Fruit fly (Drosophila melanogaster) whole organism, embryonic: ENCODE results near the gene CG10793.

Source experiments
- Asciz ChIP-seq: fragments of 200-800 bp; sonication (Bioruptor generic); optimal IDR thresholded peaks from 2 replicates; lab custom pipeline; 2017; ENCODE audit warnings: missing biosample characterization, mild to moderate bottlenecking, missing genetic modification characterization, missing genetic modification reagents
- Bteb2 ChIP-seq: fragments of 200-800 bp; sonication (Bioruptor generic); optimal IDR thresholded peaks from 2 replicates; lab custom pipeline; 2016; ENCODE audit warnings: missing biosample characterization, missing genetic modification characterization
- CG10147 ChIP-seq: fragments of 200-800 bp; sonication (Bioruptor generic); optimal IDR thresholded peaks from 2 replicates; lab custom pipeline; 2019; ENCODE audit warnings: missing biosample characterization, mild to moderate bottlenecking, missing genetic modification characterization, moderate library complexity
- CG10267 ChIP-seq: fragments of 200-800 bp; sonication (Bioruptor generic); optimal IDR thresholded peaks from 2 replicates; lab custom pipeline; 2018; ENCODE audit warnings: missing biosample characterization, mild to moderate bottlenecking, missing genetic modification characterization, moderate library complexity
- CG10274 ChIP-seq: fragments of 200-800 bp; sonication (Bioruptor generic); optimal IDR thresholded peaks from 3 replicates; lab custom pipeline; 2017; ENCODE audit warnings: missing biosample characterization, mild to moderate bottlenecking, missing genetic modification characterization
- CG10431 ChIP-seq: fragments of 200-800 bp; sonication (Bioruptor generic); optimal IDR thresholded peaks from 3 replicates; lab custom pipeline; 2018; ENCODE audit warnings: missing biosample characterization, mild to moderate bottlenecking, missing genetic modification characterization
- CG10654 ChIP-seq: fragments of 200-800 bp; sonication (Bioruptor generic); optimal IDR thresholded peaks from 2 replicates; lab custom pipeline; 2016; ENCODE audit warnings: missing biosample characterization, missing genetic modification characterization
- CG11247 ChIP-seq: fragments of 200-800 bp; sonication (Bioruptor generic); IDR thresholded peaks from 2 replicates; pipeline ENCODE4 v1.3.6; 2022; ENCODE audit warnings: missing biosample characterization, missing genetic modification characterization
- CG13624 ChIP-seq: fragments of 200-800 bp; sonication (Bioruptor generic); optimal IDR thresholded peaks from 2 replicates; lab custom pipeline; 2016; ENCODE audit warnings: missing biosample characterization, missing genetic modification characterization
- CG14860 ChIP-seq: fragments of 200-800 bp; sonication (Bioruptor generic); IDR thresholded peaks from 3 replicates; pipeline ENCODE4 v1.3.6; 2022; ENCODE audit warnings: missing biosample characterization, missing genetic modification characterization; ENCODE audit not compliant: partially characterized antibody
- CG15514 ChIP-seq: fragments of 200-800 bp; sonication (Bioruptor generic); optimal IDR thresholded peaks from 3 replicates; lab custom pipeline; 2017; ENCODE audit warnings: missing biosample characterization, missing genetic modification characterization, mild to moderate bottlenecking, moderate library complexity, missing genetic modification reagents
- CG15696 ChIP-seq: fragments of 200-800 bp; sonication (Bioruptor generic); optimal IDR thresholded peaks from 2 replicates; lab custom pipeline; 2019; ENCODE audit warnings: missing biosample characterization, mild to moderate bottlenecking, missing genetic modification characterization, moderate library complexity
- CG17802 ChIP-seq: fragments of 200-800 bp; sonication (Bioruptor generic); optimal IDR thresholded peaks from 2 replicates; lab custom pipeline; 2018; ENCODE audit warnings: missing biosample characterization, mild to moderate bottlenecking, missing genetic modification characterization, moderate library complexity
- CG17829 ChIP-seq: fragments of 200-800 bp; optimal IDR thresholded peaks from 2 replicates; lab custom pipeline; 2019; ENCODE audit warnings: missing biosample characterization, mild to moderate bottlenecking, missing genetic modification characterization, moderate library complexity
- CG18011 ChIP-seq: fragments of 200-800 bp; sonication (Bioruptor generic); optimal IDR thresholded peaks from 2 replicates; lab custom pipeline; 2017; ENCODE audit warnings: missing biosample characterization, missing genetic modification characterization, mild to moderate bottlenecking, moderate library complexity, missing genotype
- CG18262 ChIP-seq: fragments of 200-800 bp; optimal IDR thresholded peaks from 3 replicates; lab custom pipeline; 2019; ENCODE audit warnings: missing biosample characterization, mild to moderate bottlenecking, missing genetic modification characterization, moderate library complexity
- CG34376 ChIP-seq: fragments of 200-800 bp; sonication (Bioruptor generic); optimal IDR thresholded peaks from 2 replicates; lab custom pipeline; 2018; ENCODE audit warnings: missing biosample characterization, mild to moderate bottlenecking, missing genetic modification characterization
- CG4404 ChIP-seq: fragments of 200-800 bp; sonication (Bioruptor generic); IDR thresholded peaks from 2 replicates; pipeline ENCODE4 v1.3.6; 2022; ENCODE audit warnings: missing biosample characterization, missing genetic modification characterization
- CG4707 ChIP-seq: fragments of 200-800 bp; sonication (Bioruptor generic); optimal IDR thresholded peaks from 2 replicates; lab custom pipeline; 2018; ENCODE audit warnings: missing biosample characterization, mild to moderate bottlenecking, missing genetic modification characterization, moderate library complexity
- CG8359 ChIP-seq: fragments of 200-800 bp; sonication (Bioruptor generic); optimal IDR thresholded peaks from 2 replicates; lab custom pipeline; 2017; ENCODE audit warnings: missing biosample characterization, mild to moderate bottlenecking, missing genetic modification characterization, borderline replicate concordance
- CG9817 ChIP-seq: fragments of 200-800 bp; sonication (Bioruptor generic); optimal IDR thresholded peaks from 2 replicates; lab custom pipeline; 2018; ENCODE audit warnings: missing biosample characterization, mild to moderate bottlenecking, missing genetic modification characterization, moderate library complexity
- Camta ChIP-seq: fragments of 200-800 bp; sonication (Bioruptor generic); optimal IDR thresholded peaks from 2 replicates; lab custom pipeline; 2016; ENCODE audit warnings: missing biosample characterization, missing genetic modification characterization
- Dll ChIP-seq: fragments of 200-800 bp; sonication (Bioruptor generic); IDR thresholded peaks from 4 replicates; pipeline ENCODE4 v1.3.6; 2022; ENCODE audit warnings: missing biosample characterization, missing genetic modification characterization; ENCODE audit not compliant: partially characterized antibody
- E2f1 ChIP-seq: fragments of 200-800 bp; sonication (Bioruptor generic); IDR thresholded peaks from 2 replicates; pipeline ENCODE4 v1.3.6; 2022; ENCODE audit warnings: missing biosample characterization, missing genetic modification characterization
- Eip74EF ChIP-seq, 2 experiments: fragments of 200-800 bp in 1 of 2; fragments of >200 bp in 1 of 2; sonication (Bioruptor generic) in 1 of 2; optimal IDR thresholded peaks; 2 replicates each; lab custom pipeline; 2017 to 2019; ENCODE audit warnings: missing biosample characterization in 2 of 2, missing genetic modification characterization in 2 of 2, mild to moderate bottlenecking in 1 of 2, moderate library complexity in 1 of 2
- Fer2 ChIP-seq: fragments of 200-800 bp; sonication (Bioruptor generic); optimal IDR thresholded peaks from 2 replicates; lab custom pipeline; 2018; ENCODE audit warnings: missing biosample characterization, mild to moderate bottlenecking, missing genetic modification characterization, moderate library complexity
- HLH3B ChIP-seq: fragments of 200-800 bp; sonication (Bioruptor generic); IDR thresholded peaks from 2 replicates; pipeline ENCODE4 v1.3.6; 2022; ENCODE audit warnings: missing biosample characterization, missing genetic modification characterization
- HLH54F ChIP-seq: fragments of 200-800 bp; sonication (Bioruptor generic); optimal IDR thresholded peaks from 3 replicates; lab custom pipeline; 2016; ENCODE audit warnings: missing biosample characterization, missing genetic modification characterization
- Hand ChIP-seq: fragments of 200-800 bp; sonication (Bioruptor generic); optimal IDR thresholded peaks from 2 replicates; lab custom pipeline; 2017; ENCODE audit warnings: mild to moderate bottlenecking, missing biosample characterization, missing genetic modification reagents, missing genetic modification characterization
- Lhr ChIP-seq: fragments of 200-800 bp; sonication (Bioruptor generic); optimal IDR thresholded peaks from 3 replicates; lab custom pipeline; 2017; ENCODE audit warnings: mild to moderate bottlenecking, missing biosample characterization, missing genetic modification reagents, missing genetic modification characterization
- Lpt ChIP-seq: fragments of >200 bp; optimal IDR thresholded peaks from 2 replicates; lab custom pipeline; 2018; ENCODE audit warnings: missing biosample characterization, missing genetic modification characterization
- Neu2 ChIP-seq: fragments of 200-800 bp; sonication (Bioruptor generic); optimal IDR thresholded peaks from 3 replicates; lab custom pipeline; 2016; ENCODE audit warnings: missing biosample characterization, missing genetic modification characterization, borderline replicate concordance
- Ptx1 ChIP-seq: fragments of 200-800 bp; sonication (Bioruptor generic); IDR thresholded peaks from 2 replicates; pipeline ENCODE4 v1.3.6; 2022; ENCODE audit warnings: missing biosample characterization, missing genetic modification characterization
- Sox102F ChIP-seq: fragments of 200-800 bp; sonication (Bioruptor generic); optimal IDR thresholded peaks from 2 replicates; lab custom pipeline; 2018; ENCODE audit warnings: missing biosample characterization, mild to moderate bottlenecking, missing genetic modification characterization, moderate library complexity
- ab ChIP-seq: fragments of 200-800 bp; sonication (Bioruptor generic); optimal IDR thresholded peaks from 2 replicates; lab custom pipeline; 2016; ENCODE audit warnings: missing biosample characterization, missing genetic modification characterization
- bbx ChIP-seq: fragments of 200-800 bp; sonication (Bioruptor generic); IDR thresholded peaks from 2 replicates; pipeline ENCODE4 v1.3.6; 2022; ENCODE audit warnings: missing biosample characterization, missing genetic modification characterization; ENCODE audit not compliant: partially characterized antibody
- dm ChIP-seq: fragments of 200-800 bp; sonication (Bioruptor generic); optimal IDR thresholded peaks from 3 replicates; lab custom pipeline; 2016; ENCODE audit warnings: missing biosample characterization, missing genetic modification characterization
- dmrt99B ChIP-seq: fragments of 200-800 bp; sonication (Bioruptor generic); optimal IDR thresholded peaks from 2 replicates; lab custom pipeline; 2018; ENCODE audit warnings: missing biosample characterization, mild to moderate bottlenecking, missing genetic modification characterization, moderate library complexity
- gt ChIP-seq: fragments of 200-800 bp; sonication (Bioruptor generic); IDR thresholded peaks from 2 replicates; pipeline ENCODE4 v1.3.6; 2022; ENCODE audit warnings: missing biosample characterization, missing genetic modification characterization
- h ChIP-seq: fragments of >200 bp; optimal IDR thresholded peaks from 2 replicates; lab custom pipeline; 2017
- inv ChIP-seq: fragments of 200-800 bp; sonication (Bioruptor generic); IDR thresholded peaks from 2 replicates; pipeline ENCODE4 v1.3.6; 2022; ENCODE audit warnings: missing biosample characterization, missing genetic modification characterization; ENCODE audit not compliant: partially characterized antibody
- nmo ChIP-seq: fragments of 200-800 bp; sonication (Bioruptor generic); optimal IDR thresholded peaks from 2 replicates; lab custom pipeline; 2018; ENCODE audit warnings: missing biosample characterization, mild to moderate bottlenecking, missing genetic modification characterization, moderate library complexity
- otp ChIP-seq: fragments of 200-800 bp; sonication (Bioruptor generic); IDR thresholded peaks from 3 replicates; pipeline ENCODE4, ENCODE4 v1.3.6; 2022; ENCODE audit warnings: missing biosample characterization, missing genetic modification characterization
- ranshi ChIP-seq: fragments of 200-800 bp; sonication (Bioruptor generic); IDR thresholded peaks from 2 replicates; pipeline ENCODE4 v1.3.6; 2022; ENCODE audit warnings: missing biosample characterization, missing genetic modification characterization
- repo ChIP-seq: fragments of 200-800 bp; sonication (Bioruptor generic); optimal IDR thresholded peaks from 2 replicates; lab custom pipeline; 2016; ENCODE audit warnings: missing biosample characterization, missing genetic modification characterization
- sd ChIP-seq: fragments of 200-800 bp; sonication (Bioruptor generic); optimal IDR thresholded peaks from 3 replicates; lab custom pipeline; 2018; ENCODE audit warnings: missing biosample characterization, mild to moderate bottlenecking, missing genetic modification characterization, moderate library complexity
- sr ChIP-seq: fragments of 200-800 bp; sonication (Bioruptor generic); IDR thresholded peaks from 3 replicates; pipeline ENCODE4 v1.3.6; 2022; ENCODE audit warnings: missing biosample characterization, missing genetic modification characterization
- tap ChIP-seq: fragments of 200-800 bp; optimal IDR thresholded peaks from 3 replicates; lab custom pipeline; 2019; ENCODE audit warnings: missing biosample characterization, mild to moderate bottlenecking, missing genetic modification characterization, moderate library complexity
- unpg ChIP-seq: fragments of 200-800 bp; sonication (Bioruptor generic); optimal IDR thresholded peaks from 3 replicates; lab custom pipeline; 2018; ENCODE audit warnings: missing biosample characterization, mild to moderate bottlenecking, missing genetic modification characterization, moderate library complexity
- vfl ChIP-seq: fragments of 200-800 bp; sonication (Bioruptor generic); optimal IDR thresholded peaks from 2 replicates; lab custom pipeline; 2016; ENCODE audit warnings: missing biosample characterization, missing genetic modification characterization

CG10793 gene

DNA sequence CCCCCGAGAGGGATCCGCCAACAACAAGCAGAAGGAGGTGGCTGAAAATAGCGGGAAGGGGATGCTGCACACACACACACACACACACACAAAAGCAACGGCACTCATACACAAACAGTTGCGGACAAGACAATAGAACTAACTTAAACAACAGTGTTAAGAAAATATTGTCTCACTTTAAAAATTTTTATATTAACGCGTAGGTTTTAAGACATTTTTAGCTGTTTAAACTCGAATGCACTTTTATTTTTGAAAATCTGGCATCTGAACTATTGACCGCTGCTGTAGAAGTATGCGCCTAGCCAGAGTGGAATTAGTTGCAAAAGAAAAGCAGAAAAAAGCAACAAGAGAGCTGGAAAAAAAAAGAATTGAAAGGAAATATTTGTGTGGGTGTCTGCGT lies 5.4 kb downstream of the CG10793 start (continued):
- TF ChIP-seq CG18011 (GFP tag; lab: Kevin White, UChicago) = peak; percentile 58
- TF ChIP-seq unpg (GFP tag; lab: Kevin White, UChicago) = peak; percentile 90
- peak; percentile 85 for TF ChIP-seq Ptx1
- peak; percentile 21 for TF ChIP-seq CG10431
- peak; percentile 66 for TF ChIP-seq dm
- peak; percentile 34 for TF ChIP-seq CG17802 (tag; lab: Kevin White, UChicago)
- no peak for TF ChIP-seq repo (GFP tag; lab: Kevin White, UChicago)
- TF ChIP-seq sd (tag; lab: Kevin White, UChicago) = peak; percentile 75
- TF ChIP-seq HLH54F = peak; percentile 79
- TF ChIP-seq CG10654 (GFP tag; lab: Kevin White, UChicago) = peak; percentile 47
- peak; percentile 55; the same call in 1 of the 2 replicates for TF ChIP-seq gt (GFP tag; lab: Robert Waterston, UW)
- peak; percentile 80 for TF ChIP-seq nmo (GFP tag; lab: Kevin White, UChicago)
- TF ChIP-seq Bteb2 (GFP tag; lab: Kevin White, UChicago) = peak; percentile 71
- TF ChIP-seq CG18262 (tag; lab: Kevin White, UChicago) = peak; percentile 89
- TF ChIP-seq Sox102F = peak; percentile 89
- TF ChIP-seq E2f1 (GFP tag; lab: Robert Waterston, UW) = peak; percentile 88
- peak; percentile 87 for TF ChIP-seq dmrt99B (tag; lab: Kevin White, UChicago)
- no peak for TF ChIP-seq Eip74EF (GFP tag; optimal IDR thresholded peaks at IDR 0.05; lab: Kevin White, UChicago)
- peak; percentile 73 for TF ChIP-seq CG11247
- TF ChIP-seq CG4707 = peak; percentile 71
- peak; percentile 81; the same call in 2 of the 3 replicates for TF ChIP-seq otp (GFP tag; lab: Robert Waterston, UW)
- peak; percentile 35 for TF ChIP-seq ab (GFP tag; lab: Kevin White, UChicago)
- TF ChIP-seq h (lab: Kevin White, UChicago) = no peak
- TF ChIP-seq CG17829 (tag; lab: Kevin White, UChicago) = peak; percentile 94
- peak; percentile 64 for TF ChIP-seq Fer2
- peak; percentile 71 for TF ChIP-seq Asciz (GFP tag; lab: Kevin White, UChicago)
- peak; percentile 72 for TF ChIP-seq CG10267
- peak; percentile 30 for TF ChIP-seq CG8359 (GFP tag; lab: Kevin White, UChicago)
- peak; percentile 4 for TF ChIP-seq Neu2 (GFP tag; lab: Kevin White, UChicago)
- TF ChIP-seq Lhr (GFP tag; lab: Kevin White, UChicago) = peak; percentile 12
- peak; percentile 87 for TF ChIP-seq CG10147 (GFP tag; lab: Kevin White, UChicago)
- peak; percentile 70 for TF ChIP-seq CG15696 (tag; lab: Kevin White, UChicago)
- no peak for TF ChIP-seq CG14860 (GFP tag; lab: Robert Waterston, UW)
- TF ChIP-seq sr (GFP tag; lab: Robert Waterston, UW) = no peak; the same call in 1 of the 3 replicates
- peak; percentile 87 for TF ChIP-seq CG34376 (GFP tag; lab: Kevin White, UChicago)
- peak; percentile 77 for TF ChIP-seq CG15514 (GFP tag; lab: Kevin White, UChicago)
- no peak for TF ChIP-seq inv
- peak; percentile 75 for TF ChIP-seq CG13624 (GFP tag; lab: Kevin White, UChicago)
- peak; percentile 90 for TF ChIP-seq CG9817 (tag; lab: Kevin White, UChicago)
- TF ChIP-seq Dll (GFP tag; lab: Robert Waterston, UW) = no peak
- peak; percentile 90 for TF ChIP-seq Hand (GFP tag; lab: Kevin White, UChicago)
- TF ChIP-seq bbx = no peak
- peak; percentile 73 for TF ChIP-seq vfl (GFP tag; lab: Kevin White, UChicago)
- TF ChIP-seq Camta (GFP tag; lab: Kevin White, UChicago) = peak; percentile 64
- TF ChIP-seq CG10274 = no peak
- peak; percentile 80 for TF ChIP-seq ranshi (GFP tag; lab: Robert Waterston, UW)
- peak; percentile 72 for TF ChIP-seq HLH3B
- peak; percentile 83 for TF ChIP-seq tap (tag; lab: Kevin White, UChicago)
- TF ChIP-seq CG4404 (GFP tag; lab: Robert Waterston, UW) = peak; percentile 72
- TF ChIP-seq Lpt (GFP tag; lab: Kevin White, UChicago) = no peak
